Fruit fly (Drosophila melanogaster) Kc167 (cell line): ENCODE data around the gene CG15544.

Experiments used
- Myc ChIP-seq: fragments of >200 bp; optimal IDR thresholded peaks from 2 replicates; lab custom pipeline; 2017; ENCODE audit warnings: missing external identifiers
- Sin3A ChIP-seq: fragments of >200 bp; optimal IDR thresholded peaks from 2 replicates; lab custom pipeline; 2018; ENCODE audit warnings: missing external identifiers
- h ChIP-seq: fragments of >200 bp; optimal IDR thresholded peaks from 3 replicates; lab custom pipeline; 2018; ENCODE audit warnings: missing external identifiers
- psq ChIP-seq: fragments of >200 bp; optimal IDR thresholded peaks from 2 replicates; lab custom pipeline; 2017; ENCODE audit warnings: missing external identifiers
- ttk ChIP-seq: sonication (Bioruptor generic); optimal IDR thresholded peaks from 2 replicates; lab custom pipeline; 2017; ENCODE audit warnings: missing external identifiers

dm6 chr3R:30805196-30805595 lies 22.4 kb upstream of the CG15544 start:
- no peak for TF ChIP-seq psq
- TF ChIP-seq ttk (lab: Kevin White, UChicago), result no peak
- no peak for TF ChIP-seq h (lab: Kevin White, UChicago)
- no peak for TF ChIP-seq Myc
- no peak for TF ChIP-seq Sin3A (lab: Kevin White, UChicago)
